Fruit fly (Drosophila melanogaster) whole organism, embryonic: ENCODE results near the gene SREBP.

ENCODE experiments used
- Ada2b ChIP-seq: fragments of 200-800 bp; sonication (Bioruptor generic); IDR thresholded peaks from 2 replicates; pipeline ENCODE4 v1.3.6; 2022; ENCODE audit warnings: missing biosample characterization, missing genetic modification characterization
- CG11695 ChIP-seq: fragments of 200-800 bp; sonication (Bioruptor generic); IDR thresholded peaks from 3 replicates; pipeline ENCODE4 v1.3.6; 2022; ENCODE audit warnings: missing biosample characterization, missing genetic modification characterization
- CG13424 ChIP-seq: fragments of 200-800 bp; sonication (Bioruptor generic); optimal IDR thresholded peaks from 2 replicates; lab custom pipeline; 2019; ENCODE audit warnings: missing biosample characterization, mild to moderate bottlenecking, missing genetic modification characterization, moderate library complexity
- CG14441 ChIP-seq: fragments of 200-800 bp; sonication (Bioruptor generic); IDR thresholded peaks from 2 replicates; pipeline ENCODE4 v1.3.6; 2022; ENCODE audit warnings: missing biosample characterization, missing genetic modification characterization
- CG15601 ChIP-seq: fragments of 200-800 bp; sonication (Bioruptor generic); optimal IDR thresholded peaks from 3 replicates; lab custom pipeline; 2019; ENCODE audit warnings: missing biosample characterization, mild to moderate bottlenecking, missing genetic modification characterization, moderate library complexity
- CG32767 ChIP-seq: fragments of 200-800 bp; sonication (Bioruptor generic); IDR thresholded peaks from 2 replicates; pipeline ENCODE4 v1.3.6; 2022; ENCODE audit warnings: missing biosample characterization, missing genetic modification characterization
- CG34224 ChIP-seq: fragments of 200-800 bp; sonication (Bioruptor generic); IDR thresholded peaks from 3 replicates; pipeline ENCODE4 v1.3.6; 2022; ENCODE audit warnings: missing biosample characterization, missing genetic modification characterization; ENCODE audit not compliant: partially characterized antibody
- CG3847 ChIP-seq: fragments of 200-800 bp; sonication (Bioruptor generic); IDR thresholded peaks from 2 replicates; pipeline ENCODE4 v1.3.6; 2022; ENCODE audit warnings: missing biosample characterization, missing genetic modification characterization
- CG4424 ChIP-seq: fragments of 200-800 bp; sonication (Bioruptor generic); optimal IDR thresholded peaks from 3 replicates; lab custom pipeline; 2016; ENCODE audit warnings: missing biosample characterization, missing genetic modification characterization
- CG4820 ChIP-seq: fragments of 200-800 bp; sonication (Bioruptor generic); optimal IDR thresholded peaks from 3 replicates; lab custom pipeline; 2016; ENCODE audit warnings: missing biosample characterization, missing genetic modification characterization
- CG6765 ChIP-seq: fragments of 200-800 bp; sonication (Bioruptor generic); optimal IDR thresholded peaks from 3 replicates; lab custom pipeline; 2017; ENCODE audit warnings: missing biosample characterization, mild to moderate bottlenecking, missing genetic modification characterization
- CG6791 ChIP-seq: fragments of 200-800 bp; sonication (Bioruptor generic); IDR thresholded peaks from 3 replicates; pipeline ENCODE4 v1.3.6; 2022; ENCODE audit warnings: missing biosample characterization, missing genetic modification characterization; ENCODE audit not compliant: partially characterized antibody
- CG8089 ChIP-seq: fragments of 200-800 bp; sonication (Bioruptor generic); optimal IDR thresholded peaks from 3 replicates; lab custom pipeline; 2016; ENCODE audit warnings: missing biosample characterization, missing genetic modification characterization
- CG8765 ChIP-seq: fragments of 200-800 bp; sonication (Bioruptor generic); IDR thresholded peaks from 2 replicates; pipeline ENCODE4 v1.3.6; 2022; ENCODE audit warnings: missing biosample characterization, missing genetic modification characterization
- CG9437 ChIP-seq: fragments of 200-800 bp; sonication (Bioruptor generic); optimal IDR thresholded peaks from 2 replicates; lab custom pipeline; 2018; ENCODE audit warnings: missing biosample characterization, mild to moderate bottlenecking, missing genetic modification characterization
- CkIIα-i1 ChIP-seq: fragments of 200-800 bp; sonication (Bioruptor generic); IDR thresholded peaks from 2 replicates; pipeline ENCODE4 v1.3.6; 2022; ENCODE audit warnings: missing biosample characterization, missing genetic modification characterization
- D19B ChIP-seq: fragments of 200-800 bp; sonication (Bioruptor generic); optimal IDR thresholded peaks from 2 replicates; lab custom pipeline; 2017; ENCODE audit warnings: missing biosample characterization, mild to moderate bottlenecking, missing genetic modification characterization
- Dip3 ChIP-seq: fragments of 200-800 bp; sonication (Bioruptor generic); optimal IDR thresholded peaks from 3 replicates; lab custom pipeline; 2016; ENCODE audit warnings: missing biosample characterization, missing genetic modification characterization
- Fer2 ChIP-seq: fragments of 200-800 bp; sonication (Bioruptor generic); optimal IDR thresholded peaks from 2 replicates; lab custom pipeline; 2018; ENCODE audit warnings: missing biosample characterization, mild to moderate bottlenecking, missing genetic modification characterization, moderate library complexity
- Fer3 ChIP-seq: fragments of 200-800 bp; sonication (Bioruptor generic); optimal IDR thresholded peaks from 2 replicates; lab custom pipeline; 2018; ENCODE audit warnings: missing biosample characterization, mild to moderate bottlenecking, missing genetic modification characterization, moderate library complexity
- H2.0 ChIP-seq: fragments of 200-800 bp; sonication (Bioruptor generic); IDR thresholded peaks from 2 replicates; pipeline ENCODE4 v1.3.6; 2022; ENCODE audit warnings: missing biosample characterization, missing genetic modification characterization
- HHEX ChIP-seq: fragments of 200-800 bp; sonication (Bioruptor generic); optimal IDR thresholded peaks from 3 replicates; lab custom pipeline; 2017; ENCODE audit warnings: missing biosample characterization, mild to moderate bottlenecking, missing genetic modification characterization, missing genetic modification reagents
- HLH3B ChIP-seq: fragments of 200-800 bp; sonication (Bioruptor generic); IDR thresholded peaks from 2 replicates; pipeline ENCODE4 v1.3.6; 2022; ENCODE audit warnings: missing biosample characterization, missing genetic modification characterization
- HmgZ ChIP-seq: fragments of 200-800 bp; sonication (Bioruptor generic); optimal IDR thresholded peaks from 2 replicates; lab custom pipeline; 2018; ENCODE audit warnings: missing biosample characterization, mild to moderate bottlenecking, missing genetic modification characterization
- Hr39 ChIP-seq: fragments of >200 bp; optimal IDR thresholded peaks from 2 replicates; lab custom pipeline; 2017
- Kr ChIP-seq: fragments of 200-800 bp; sonication (Bioruptor generic); optimal IDR thresholded peaks from 2 replicates; lab custom pipeline; 2017; ENCODE audit warnings: missing biosample characterization, mild to moderate bottlenecking, missing genetic modification characterization
- Mrtf ChIP-seq: fragments of 200-800 bp; sonication (Bioruptor generic); IDR thresholded peaks from 3 replicates; pipeline ENCODE4 v1.3.6; 2022; ENCODE audit warnings: missing biosample characterization, missing genetic modification characterization
- NC2α ChIP-seq: fragments of 200-800 bp; sonication (Bioruptor generic); optimal IDR thresholded peaks from 2 replicates; lab custom pipeline; 2016; ENCODE audit warnings: missing biosample characterization, missing genetic modification characterization
- Sry-δ ChIP-seq: fragments of 200-800 bp; sonication (Bioruptor generic); optimal IDR thresholded peaks from 2 replicates; lab custom pipeline; 2016; ENCODE audit warnings: missing biosample characterization, missing genetic modification characterization
- bigmax ChIP-seq: fragments of 200-800 bp; sonication (Bioruptor generic); optimal IDR thresholded peaks from 2 replicates; lab custom pipeline; 2018; ENCODE audit warnings: missing biosample characterization, mild to moderate bottlenecking, missing genetic modification characterization
- eve ChIP-seq, 2 experiments: fragments of >200 bp; optimal IDR thresholded peaks; 2 replicates each; lab custom pipeline; 2017; ENCODE audit warnings: missing biosample characterization in 2 of 2, missing genetic modification characterization in 2 of 2
- fd3F ChIP-seq: fragments of 200-800 bp; sonication (Bioruptor generic); optimal IDR thresholded peaks from 2 replicates; lab custom pipeline; 2018; ENCODE audit warnings: missing biosample characterization, mild to moderate bottlenecking, missing genetic modification characterization, moderate library complexity
- grau ChIP-seq: fragments of 200-800 bp; optimal IDR thresholded peaks from 3 replicates; lab custom pipeline; 2019; ENCODE audit warnings: missing biosample characterization, mild to moderate bottlenecking, missing genetic modification characterization, moderate library complexity
- lbe ChIP-seq: fragments of 200-800 bp; sonication (Bioruptor generic); optimal IDR thresholded peaks from 2 replicates; lab custom pipeline; 2016; ENCODE audit warnings: missing biosample characterization, mild to moderate bottlenecking, missing genetic modification characterization
- lola ChIP-seq, 3 experiments: fragments of >200 bp in 2 of 3; fragments of 200-800 bp in 1 of 3; sonication (Bioruptor generic) in 1 of 3; optimal IDR thresholded peaks; 2 replicates each; lab custom pipeline; 2017 to 2019; ENCODE audit warnings: missing biosample characterization in 3 of 3, missing genetic modification characterization in 3 of 3, mild to moderate bottlenecking in 1 of 3, moderate library complexity in 1 of 3
- maf-S ChIP-seq: fragments of 200-800 bp; sonication (Bioruptor generic); optimal IDR thresholded peaks from 2 replicates; lab custom pipeline; 2016; ENCODE audit warnings: missing biosample characterization, missing genetic modification characterization
- nerfin-2 ChIP-seq: fragments of 200-800 bp; sonication (Bioruptor generic); IDR thresholded peaks from 2 replicates; pipeline ENCODE4 v1.3.6; 2022; ENCODE audit warnings: missing biosample characterization, missing genetic modification characterization; ENCODE audit not compliant: partially characterized antibody
- oc ChIP-seq: fragments of 200-800 bp; sonication (Bioruptor generic); optimal IDR thresholded peaks from 2 replicates; lab custom pipeline; 2018; ENCODE audit warnings: missing biosample characterization, mild to moderate bottlenecking, missing genetic modification characterization, moderate library complexity
- pb ChIP-seq: fragments of 200-800 bp; sonication (Bioruptor generic); optimal IDR thresholded peaks from 3 replicates; lab custom pipeline; 2016; ENCODE audit warnings: missing biosample characterization, missing genetic modification characterization
- pfk ChIP-seq: fragments of 200-800 bp; sonication (Bioruptor generic); optimal IDR thresholded peaks from 2 replicates; lab custom pipeline; 2018; ENCODE audit warnings: missing biosample characterization, mild to moderate bottlenecking, missing genetic modification characterization, moderate library complexity
- schlank ChIP-seq: fragments of 200-800 bp; sonication (Bioruptor generic); optimal IDR thresholded peaks from 2 replicates; lab custom pipeline; 2018; ENCODE audit warnings: missing biosample characterization, mild to moderate bottlenecking, missing genetic modification characterization
- seq ChIP-seq: fragments of 200-800 bp; sonication (Bioruptor generic); IDR thresholded peaks from 2 replicates; pipeline ENCODE4 v1.3.6; 2022; ENCODE audit warnings: missing biosample characterization, missing genetic modification characterization
- tap ChIP-seq: fragments of 200-800 bp; optimal IDR thresholded peaks from 3 replicates; lab custom pipeline; 2019; ENCODE audit warnings: missing biosample characterization, mild to moderate bottlenecking, missing genetic modification characterization, moderate library complexity
- trem ChIP-seq: fragments of 200-800 bp; optimal IDR thresholded peaks from 3 replicates; lab custom pipeline; 2019; ENCODE audit warnings: missing biosample characterization, mild to moderate bottlenecking, missing genetic modification characterization, moderate library complexity
- vfl ChIP-seq: fragments of 200-800 bp; sonication (Bioruptor generic); optimal IDR thresholded peaks from 2 replicates; lab custom pipeline; 2016; ENCODE audit warnings: missing biosample characterization, missing genetic modification characterization
- wek ChIP-seq: fragments of 200-800 bp; sonication (Bioruptor generic); optimal IDR thresholded peaks from 3 replicates; lab custom pipeline; 2018; ENCODE audit warnings: missing biosample characterization, mild to moderate bottlenecking, missing genetic modification characterization, moderate library complexity
- zen ChIP-seq: fragments of 200-800 bp; sonication (Bioruptor generic); optimal IDR thresholded peaks from 3 replicates; lab custom pipeline; 2018; ENCODE audit warnings: missing biosample characterization, mild to moderate bottlenecking, missing genetic modification characterization, moderate library complexity

The SREBP gene

dm6 chr3L:19817807-19818531 is 24.2 kb downstream of the SREBP start, which contains the start of the genes Fibp and Deaf1 (continued):
- TF ChIP-seq tap (tag; lab: Kevin White, UChicago) = no peak
- no peak; the same call in 1 of the 2 replicates for TF ChIP-seq seq (GFP tag; lab: Robert Waterston, UW)
- peak; percentile 79 for TF ChIP-seq grau (tag; lab: Kevin White, UChicago)
- no peak for TF ChIP-seq eve (GFP tag; optimal IDR thresholded peaks at IDR 0.05; lab: Kevin White, UChicago)
- TF ChIP-seq zen = peak; percentile 75
- TF ChIP-seq pb (GFP tag; lab: Kevin White, UChicago) = peak; percentile 50
- TF ChIP-seq Mrtf (GFP tag; lab: Robert Waterston, UW) = 0 out of 3 replicates have a peak, but pooled peaks have one; percentile 39
- TF ChIP-seq lola (GFP tag; optimal IDR thresholded peaks at IDR 0.05; lab: Kevin White, UChicago) = peak in 1 of 3 experiments; percentile 82
- peak; percentile 91 for TF ChIP-seq CG34224 (GFP tag; lab: Robert Waterston, UW)
- no peak for TF ChIP-seq Hr39 (lab: Kevin White, UChicago)
- peak; percentile 74 for TF ChIP-seq Fer3
- no peak for TF ChIP-seq HHEX (GFP tag; lab: Kevin White, UChicago)
- peak; percentile 83 for TF ChIP-seq Dip3 (GFP tag; lab: Kevin White, UChicago)
- peak; percentile 34; the same call in 1 of the 2 replicates for TF ChIP-seq CG32767 (GFP tag; lab: Robert Waterston, UW)
- TF ChIP-seq Ada2b = peak; percentile 47; the same call in 1 of the 2 replicates
- peak; percentile 71 for TF ChIP-seq CG4820
- TF ChIP-seq CG3847 = peak; percentile 85
- TF ChIP-seq fd3F = peak; percentile 65
- no peak for TF ChIP-seq CkIIα-i1 (GFP tag; lab: Robert Waterston, UW)
- no peak for TF ChIP-seq bigmax (GFP tag; lab: Kevin White, UChicago)
- TF ChIP-seq CG9437 (GFP tag; lab: Kevin White, UChicago) = peak; percentile 66
- TF ChIP-seq nerfin-2 (GFP tag; lab: Robert Waterston, UW) = peak; percentile 95
- peak; percentile 83 for TF ChIP-seq CG13424 (tag; lab: Kevin White, UChicago)
- peak; percentile 60 for TF ChIP-seq Fer2
- TF ChIP-seq CG6765 = no peak
- peak; percentile 47 for TF ChIP-seq D19B (GFP tag; lab: Kevin White, UChicago)
- no peak for TF ChIP-seq CG11695 (GFP tag; lab: Robert Waterston, UW)
- TF ChIP-seq lbe = peak; percentile 29
- TF ChIP-seq wek (GFP tag; lab: Kevin White, UChicago) = no peak
- peak; percentile 67 for TF ChIP-seq trem
- TF ChIP-seq HLH3B (GFP tag; lab: Robert Waterston, UW) = 0 out of 2 replicates have a peak, but pooled peaks have one; percentile 41
- peak; percentile 57; the same call in 1 of the 2 replicates for TF ChIP-seq CG14441 (GFP tag; lab: Robert Waterston, UW)
- TF ChIP-seq vfl = peak; percentile 79
- TF ChIP-seq oc (tag; lab: Kevin White, UChicago) = no peak
- TF ChIP-seq Kr (GFP tag; lab: Kevin White, UChicago) = no peak
- peak; percentile 99 for TF ChIP-seq CG6791 (GFP tag; lab: Robert Waterston, UW)
- peak; percentile 40 for TF ChIP-seq NC2α (GFP tag; lab: Kevin White, UChicago)
- peak; percentile 81 for TF ChIP-seq CG4424 (GFP tag; lab: Kevin White, UChicago)
- peak; percentile 67 for TF ChIP-seq HmgZ (tag; lab: Kevin White, UChicago)
- peak; percentile 49; the same call in 1 of the 2 replicates for TF ChIP-seq CG8765 (GFP tag; lab: Robert Waterston, UW)
- no peak for TF ChIP-seq pfk (GFP tag; lab: Kevin White, UChicago)
- TF ChIP-seq CG15601 = peak; percentile 65
- peak; percentile 73 for TF ChIP-seq maf-S (GFP tag; lab: Kevin White, UChicago)
- no peak for TF ChIP-seq schlank (tag; lab: Kevin White, UChicago)
- peak; percentile 66 for TF ChIP-seq CG8089
- peak; percentile 51; the same call in 1 of the 2 replicates for TF ChIP-seq H2.0
- peak; percentile 98 for TF ChIP-seq Sry-δ
- TF ChIP-seq, all 482 proteins: peak for 343
